Fruit fly (Drosophila melanogaster) whole organism, adult: ENCODE data around the gene Uros2.

ENCODE experiments used
- CG11617 ChIP-seq: fragments of 200-800 bp; sonication (Bioruptor generic); optimal IDR thresholded peaks from 2 replicates; lab custom pipeline; 2017; ENCODE audit warnings: mild to moderate bottlenecking, missing biosample characterization, missing genetic modification reagents, missing genetic modification characterization
- CG1620 ChIP-seq: fragments of 200-800 bp; sonication (Bioruptor generic); optimal IDR thresholded peaks from 2 replicates; lab custom pipeline; 2016; ENCODE audit warnings: missing biosample characterization, missing genetic modification characterization
- CG33017 ChIP-seq: fragments of 200-800 bp; sonication (Bioruptor generic); optimal IDR thresholded peaks from 2 replicates; lab custom pipeline; 2018; ENCODE audit warnings: missing biosample characterization, mild to moderate bottlenecking, missing genetic modification characterization, moderate library complexity
- Clk ChIP-seq: fragments of 200-800 bp; sonication (Bioruptor generic); optimal IDR thresholded peaks from 2 replicates; lab custom pipeline; 2017; ENCODE audit warnings: missing biosample characterization, missing genetic modification characterization
- Crg-1 ChIP-seq: fragments of 200-800 bp; sonication (Bioruptor generic); optimal IDR thresholded peaks from 2 replicates; lab custom pipeline; 2016; ENCODE audit warnings: missing biosample characterization, missing genetic modification characterization
- Hr96 ChIP-seq: fragments of 200-800 bp; sonication (Bioruptor generic); optimal IDR thresholded peaks from 2 replicates; lab custom pipeline; 2016; ENCODE audit warnings: missing biosample characterization, missing genetic modification characterization
- Mnt ChIP-seq: fragments of 200-800 bp; sonication (Bioruptor generic); optimal IDR thresholded peaks from 2 replicates; lab custom pipeline; 2016; ENCODE audit warnings: missing biosample characterization, mild to moderate bottlenecking, missing genetic modification characterization
- cic ChIP-seq: fragments of 200-800 bp; sonication (Bioruptor generic); optimal IDR thresholded peaks from 2 replicates; lab custom pipeline; 2017; ENCODE audit warnings: missing biosample characterization, mild to moderate bottlenecking, missing genetic modification characterization, moderate library complexity
- cnc ChIP-seq, 2 experiments: fragments of >200 bp; optimal IDR thresholded peaks; 2 replicates each; lab custom pipeline; 2017
- kay ChIP-seq: fragments of 200-800 bp; sonication (Bioruptor generic); peaks from one replicate; lab custom pipeline; 2016; ENCODE audit warnings: missing biosample characterization, missing genetic modification characterization, borderline replicate concordance
- ovo ChIP-seq: fragments of 200-800 bp; sonication (Bioruptor generic); optimal IDR thresholded peaks from 2 replicates; lab custom pipeline; 2016; ENCODE audit warnings: missing biosample characterization, missing genetic modification characterization
- pad ChIP-seq: fragments of 200-800 bp; sonication (Bioruptor generic); optimal IDR thresholded peaks from 3 replicates; lab custom pipeline; 2017; ENCODE audit warnings: missing biosample characterization, missing genetic modification characterization, mild to moderate bottlenecking, moderate library complexity, missing genetic modification reagents

DNA sequence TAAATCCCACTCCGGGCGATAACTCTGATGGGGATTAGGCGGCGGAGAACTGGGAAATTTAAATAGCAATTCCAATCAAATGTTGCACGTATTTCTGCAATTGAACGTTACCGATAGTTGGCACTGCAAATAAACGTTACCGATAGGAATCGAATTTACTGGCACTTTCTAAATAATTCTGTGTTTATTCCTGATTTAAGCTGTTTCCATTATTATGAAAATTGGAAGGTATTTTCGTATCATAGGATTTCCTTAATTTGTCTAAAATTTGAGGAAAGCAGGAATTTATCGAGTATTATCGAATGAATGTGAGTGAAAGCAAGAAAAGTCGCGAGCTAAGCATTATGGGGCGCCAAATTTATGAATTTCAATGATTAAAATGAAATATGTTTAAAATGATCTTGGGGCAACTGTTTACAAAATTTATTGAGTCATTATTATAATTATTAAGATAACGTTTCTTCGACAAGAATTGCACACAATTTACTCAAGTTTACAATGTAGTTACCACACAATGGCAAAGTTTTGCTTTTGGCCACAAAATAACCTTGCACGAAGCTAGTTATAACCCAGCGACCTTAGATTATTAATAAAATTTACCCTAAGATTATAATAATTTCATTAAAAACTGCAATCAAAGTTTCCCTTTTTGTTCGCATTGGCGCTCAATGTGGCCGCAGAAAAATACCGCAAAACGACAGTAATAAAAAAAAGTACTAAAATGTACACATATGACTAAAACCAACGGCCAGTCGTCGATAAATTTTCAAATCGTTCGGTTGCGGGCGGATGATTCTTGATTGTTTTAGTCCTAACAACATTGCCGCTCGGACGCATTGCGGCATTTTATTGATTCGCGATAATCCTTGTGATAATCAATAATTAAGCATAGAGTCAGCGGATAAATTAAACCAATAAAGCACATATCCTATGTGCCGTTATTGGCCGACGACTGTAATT is 15.5 kb downstream of the Uros2 start, which contains the start of gene alpha-Man-IIb:
- TF ChIP-seq pad (GFP tag; lab: Kevin White, UChicago) (no peak), Mnt (GFP tag; lab: Kevin White, UChicago) (peak; percentile 21), CG33017 (tag; lab: Kevin White, UChicago) (no peak), CG1620 (no peak), Hr96 (GFP tag; lab: Kevin White, UChicago) (peak; percentile 41), Clk (GFP tag; lab: Kevin White, UChicago) (no peak), kay (GFP tag; lab: Kevin White, UChicago) (no peak), cic (GFP tag; lab: Kevin White, UChicago) (no peak), CG11617 (no peak), cnc (optimal IDR thresholded peaks at IDR 0.05; lab: Kevin White, UChicago) (no peak), Crg-1 (no peak), ovo (GFP tag; lab: Kevin White, UChicago) (peak; percentile 12)
